Worm (Caenorhabditis elegans) whole organism, young adult: ENCODE data around the gene gei-8.
A peak's percentile ranks its signal among the peaks of the same experiment; 100 is the strongest.

Experiments used
- B0019.2 ChIP-seq: fragments of 200-800 bp; sonication (Bioruptor generic); conservative IDR thresholded peaks from 2 replicates; pipeline ENCODE4 v1.3.6; 2022; ENCODE audit warnings: missing genetic modification reagents, missing genetic modification characterization, missing compliant biosample characterization
- B0261.1 ChIP-seq: sonication (generic microtip); optimal IDR thresholded peaks from 2 replicates; lab custom pipeline; 2016; ENCODE audit warnings: mild to moderate bottlenecking, missing genetic modification characterization, moderate library complexity, missing compliant biosample characterization
- D2030.7 ChIP-seq: fragments of 200-800 bp; sonication (Bioruptor generic); IDR thresholded peaks from 2 replicates; pipeline ENCODE4 v1.3.6; 2022; ENCODE audit warnings: missing genetic modification reagents, missing genetic modification characterization, missing compliant biosample characterization
- F23B12.7 ChIP-seq: sonication (generic microtip); optimal IDR thresholded peaks from 2 replicates; lab custom pipeline; 2017; ENCODE audit warnings: missing genetic modification characterization, mild to moderate bottlenecking, missing compliant biosample characterization, antibody characterized with exemption, moderate library complexity; ENCODE audit not compliant: insufficient read depth
- F33H1.4 ChIP-seq: fragments of 200-800 bp; sonication (Bioruptor generic); IDR thresholded peaks from 2 replicates; pipeline ENCODE4 v1.3.6; 2022; ENCODE audit warnings: missing genetic modification reagents, missing genetic modification characterization, missing compliant biosample characterization
- F39B2.1 ChIP-seq: fragments of 200-800 bp; sonication (Bioruptor generic); IDR thresholded peaks from 2 replicates; pipeline ENCODE4 v1.3.6; 2022; ENCODE audit warnings: missing genetic modification reagents, missing genetic modification characterization, missing compliant biosample characterization
- F49E8.2 ChIP-seq: sonication (generic microtip); optimal IDR thresholded peaks from 3 replicates; lab custom pipeline; 2017; ENCODE audit warnings: missing genetic modification characterization, mild to moderate bottlenecking, missing compliant biosample characterization, antibody characterized with exemption, moderate library complexity; ENCODE audit not compliant: insufficient read depth
- F55B11.4 ChIP-seq: sonication (generic microtip); optimal IDR thresholded peaks from 2 replicates; lab custom pipeline; 2016; ENCODE audit warnings: missing compliant biosample characterization, missing genetic modification characterization, borderline replicate concordance; ENCODE audit not compliant: insufficient read depth
- F57C9.4 ChIP-seq: sonication (generic microtip); optimal IDR thresholded peaks from 2 replicates; lab custom pipeline; 2017; ENCODE audit warnings: mild to moderate bottlenecking, missing genetic modification characterization, missing compliant biosample characterization
- T07F8.4 ChIP-seq: sonication (generic microtip); optimal IDR thresholded peaks from 2 replicates; lab custom pipeline; 2016; ENCODE audit warnings: mild to moderate bottlenecking, missing genetic modification characterization, moderate library complexity, missing compliant biosample characterization
- T26A5.8 ChIP-seq: sonication (generic microtip); optimal IDR thresholded peaks from 2 replicates; lab custom pipeline; 2016; ENCODE audit warnings: missing genetic modification characterization, missing compliant biosample characterization
- Y79H2A.3 ChIP-seq: fragments of 200-800 bp; sonication (Bioruptor generic); conservative IDR thresholded peaks from 2 replicates; pipeline ENCODE4 v1.3.6; 2022; ENCODE audit warnings: missing genetic modification reagents, missing genetic modification characterization, missing compliant biosample characterization
- aptf-2 ChIP-seq: fragments of 200-800 bp; sonication (Bioruptor generic); conservative IDR thresholded peaks from 2 replicates; pipeline ENCODE4 v1.3.6; 2022; ENCODE audit warnings: missing genetic modification reagents, missing genetic modification characterization, missing compliant biosample characterization
- attf-3 ChIP-seq: fragments of 200-800 bp; sonication (Bioruptor generic); conservative IDR thresholded peaks from 2 replicates; pipeline ENCODE4 v1.3.6; 2022; ENCODE audit warnings: missing genetic modification reagents, missing genetic modification characterization, missing compliant biosample characterization
- attf-6 ChIP-seq: fragments of 200-800 bp; sonication (Bioruptor generic); IDR thresholded peaks from 2 replicates; pipeline ENCODE4 v1.3.6; 2022; ENCODE audit warnings: missing genetic modification reagents, missing genetic modification characterization, missing compliant biosample characterization
- bed-2 ChIP-seq: fragments of 200-800 bp; sonication (Bioruptor generic); IDR thresholded peaks from 2 replicates; pipeline ENCODE4 v1.3.6; 2022; ENCODE audit warnings: missing genetic modification reagents, missing genetic modification characterization, missing compliant biosample characterization
- die-1 ChIP-seq: sonication (generic microtip); optimal IDR thresholded peaks from 2 replicates; lab custom pipeline; 2016; ENCODE audit warnings: missing genotype, mild to moderate bottlenecking, missing genetic modification characterization, missing compliant biosample characterization
- dpl-1 ChIP-seq: fragments of 150-350 bp; optimal IDR thresholded peaks from 2 replicates; lab custom pipeline; 2014; ENCODE audit warnings: missing biosample characterization, missing genetic modification reagents, missing genetic modification characterization
- efl-1 ChIP-seq: fragments of 150-350 bp; optimal IDR thresholded peaks from 2 replicates; lab custom pipeline; 2014; ENCODE audit warnings: missing biosample characterization, missing genetic modification reagents, missing genetic modification characterization
- egl-44 ChIP-seq: fragments of 200-800 bp; sonication (Bioruptor generic); IDR thresholded peaks from 2 replicates; pipeline ENCODE4 v1.3.6; 2022; ENCODE audit warnings: missing genetic modification reagents, missing genetic modification characterization, missing compliant biosample characterization
- egrh-3 ChIP-seq: fragments of 200-800 bp; sonication (Bioruptor generic); IDR thresholded peaks from 2 replicates; pipeline ENCODE4 v1.3.6; 2022; ENCODE audit warnings: missing genetic modification reagents, missing genetic modification characterization, missing compliant biosample characterization
- him-1 ChIP-seq: sonication (generic microtip); optimal IDR thresholded peaks from 2 replicates; lab custom pipeline; 2016; ENCODE audit warnings: missing genotype, missing genetic modification reagents, missing genetic modification characterization, missing compliant biosample characterization
- hlh-12 ChIP-seq: sonication (generic microtip); optimal IDR thresholded peaks from 2 replicates; lab custom pipeline; 2016; ENCODE audit warnings: missing genetic modification characterization, missing compliant biosample characterization
- hmg-1.2 ChIP-seq: fragments of 200-800 bp; sonication (Bioruptor generic); IDR thresholded peaks from 2 replicates; pipeline ENCODE4 v1.3.6; 2022; ENCODE audit warnings: missing genetic modification reagents, missing genetic modification characterization, missing compliant biosample characterization
- hsf-1 ChIP-seq: fragments of 200-800 bp; sonication (Bioruptor generic); IDR thresholded peaks from 2 replicates; pipeline ENCODE4 v1.3.6; 2022; ENCODE audit warnings: missing genetic modification reagents, missing genetic modification characterization, missing compliant biosample characterization
- lin-26 ChIP-seq: fragments of 200-800 bp; sonication (Bioruptor generic); IDR thresholded peaks from 2 replicates; pipeline ENCODE4 v1.3.6; 2022; ENCODE audit warnings: missing genetic modification reagents, missing genetic modification characterization, missing compliant biosample characterization
- lin-35 ChIP-seq, 3 experiments: fragments of 150-350 bp in 2 of 3; sonication (generic microtip) in 1 of 3; optimal IDR thresholded peaks; 2 replicates each; lab custom pipeline; 2014 to 2018; ENCODE audit warnings: missing biosample characterization in 3 of 3, missing genetic modification characterization in 3 of 3, missing genetic modification reagents in 3 of 3
- lir-1 ChIP-seq: fragments of 200-800 bp; sonication (Bioruptor generic); conservative IDR thresholded peaks from 2 replicates; pipeline ENCODE4 v1.3.6; 2022; ENCODE audit warnings: missing genetic modification reagents, missing genetic modification characterization, missing compliant biosample characterization
- lsl-1 ChIP-seq: fragments of 200-800 bp; sonication (Bioruptor generic); optimal IDR thresholded peaks from 2 replicates; lab custom pipeline; 2018; ENCODE audit warnings: mild to moderate bottlenecking, missing genetic modification characterization, moderate library complexity, missing compliant biosample characterization
- madf-10 ChIP-seq: sonication (generic microtip); optimal IDR thresholded peaks from 2 replicates; lab custom pipeline; 2016; ENCODE audit warnings: mild to moderate bottlenecking, missing genetic modification characterization, missing compliant biosample characterization
- madf-6 ChIP-seq: fragments of 200-800 bp; sonication (Bioruptor generic); IDR thresholded peaks from 2 replicates; pipeline ENCODE4 v1.3.6; 2022; ENCODE audit warnings: missing genetic modification reagents, missing genetic modification characterization, missing compliant biosample characterization
- nfyb-1 ChIP-seq: fragments of 200-800 bp; sonication (Bioruptor generic); IDR thresholded peaks from 2 replicates; pipeline ENCODE4 v1.3.6; 2022; ENCODE audit warnings: missing genetic modification reagents, missing genetic modification characterization, missing compliant biosample characterization
- nhr-90 ChIP-seq: sonication (generic microtip); optimal IDR thresholded peaks from 2 replicates; lab custom pipeline; 2016; ENCODE audit warnings: missing genotype, mild to moderate bottlenecking, missing genetic modification characterization, missing compliant biosample characterization
- repo-1 ChIP-seq: sonication (generic microtip); optimal IDR thresholded peaks from 2 replicates; lab custom pipeline; 2017; ENCODE audit warnings: mild to moderate bottlenecking, missing genetic modification characterization, missing compliant biosample characterization
- snpc-1.1 ChIP-seq: sonication (generic microtip); optimal IDR thresholded peaks from 2 replicates; lab custom pipeline; 2017; ENCODE audit warnings: missing genetic modification characterization, mild to moderate bottlenecking, missing compliant biosample characterization, antibody characterized with exemption, moderate library complexity, missing genotype, missing genetic modification reagents; ENCODE audit not compliant: insufficient read depth
- snpc-3.4 ChIP-seq: sonication (generic microtip); optimal IDR thresholded peaks from 2 replicates; lab custom pipeline; 2017; ENCODE audit warnings: missing genetic modification characterization, mild to moderate bottlenecking, missing compliant biosample characterization, antibody characterized with exemption, moderate library complexity, missing genotype, missing genetic modification reagents
- snpc-4 ChIP-seq, 5 experiments: fragments of 150-350 bp in 1 of 5; sonication (generic microtip) in 4 of 5; optimal IDR thresholded peaks; 2 replicates each; lab custom pipeline; 2014 to 2018; ENCODE audit warnings: missing genetic modification characterization in 5 of 5, missing biosample characterization in 3 of 5, antibody characterized with exemption in 2 of 5, mild to moderate bottlenecking in 2 of 5, missing compliant biosample characterization in 2 of 5, missing genotype in 2 of 5, moderate library complexity in 2 of 5, missing genetic modification reagents in 1 of 5
- sptf-2 ChIP-seq: fragments of 200-800 bp; sonication (Bioruptor generic); optimal IDR thresholded peaks from 2 replicates; lab custom pipeline; 2018; ENCODE audit warnings: mild to moderate bottlenecking, missing genetic modification characterization, missing compliant biosample characterization
- tbp1 ChIP-seq: fragments of 200-800 bp; sonication (Bioruptor generic); optimal IDR thresholded peaks from 2 replicates; lab custom pipeline; 2018; ENCODE audit warnings: mild to moderate bottlenecking, missing genetic modification characterization, missing compliant biosample characterization
- tbx-9 ChIP-seq: sonication (generic microtip); optimal IDR thresholded peaks from 2 replicates; lab custom pipeline; 2016; ENCODE audit warnings: borderline replicate concordance, missing genetic modification characterization, inconsistent platforms, missing compliant biosample characterization
- tlf-1 ChIP-seq: fragments of 200-800 bp; sonication (Bioruptor generic); optimal IDR thresholded peaks from 2 replicates; lab custom pipeline; 2018; ENCODE audit warnings: mild to moderate bottlenecking, missing genetic modification characterization, missing compliant biosample characterization
- zim-3 ChIP-seq: sonication (generic microtip); optimal IDR thresholded peaks from 2 replicates; lab custom pipeline; 2017; ENCODE audit warnings: mild to moderate bottlenecking, missing genetic modification characterization, moderate library complexity, missing compliant biosample characterization
- ztf-18 ChIP-seq: sonication (generic microtip); optimal IDR thresholded peaks from 2 replicates; lab custom pipeline; 2016; ENCODE audit warnings: missing genotype, mild to moderate bottlenecking, missing genetic modification characterization, missing compliant biosample characterization
- ztf-26 ChIP-seq: sonication (generic microtip); optimal IDR thresholded peaks from 2 replicates; lab custom pipeline; 2017; ENCODE audit warnings: missing genetic modification characterization, missing compliant biosample characterization

gei-8 gene

ce11 chrIII:8080165-8080738, 40.8 kb downstream of the gei-8 start, which contains the start of the genes dcr-1 and apc-2:
dcr-1 (minus strand) TSS chrIII:8080281.
apc-2 (plus strand) TSS chrIII:8080629.
- TF ChIP-seq zim-3 (tag; lab: Kevin White, UChicago) (no peak), ztf-26 (tag; lab: Kevin White, UChicago) (no peak), egrh-3 (GFP tag; lab: Robert Waterston, UW) (no peak), lir-1 (no peak), hlh-12 (tag; lab: Kevin White, UChicago) (no peak), dpl-1 (peak; percentile 36), repo-1 (no peak), sptf-2 (no peak), D2030.7 (peak; percentile 32; the same call in 1 of the 2 replicates), madf-10 (tag; lab: Kevin White, UChicago) (no peak), F33H1.4 (GFP tag; lab: Robert Waterston, UW) (peak; percentile 63), T07F8.4 (tag; lab: Kevin White, UChicago) (no peak), Y79H2A.3 (GFP tag; lab: Robert Waterston, UW) (no peak), die-1 (tag; lab: Kevin White, UChicago) (no peak), B0261.1 (tag; lab: Kevin White, UChicago) (no peak), aptf-2 (GFP tag; lab: Robert Waterston, UW) (no peak), tbx-9 (tag; lab: Kevin White, UChicago) (no peak), nhr-90 (tag; lab: Kevin White, UChicago) (no peak), lsl-1 (GFP tag; lab: Kevin White, UChicago) (peak; percentile 68), madf-6 (GFP tag; lab: Robert Waterston, UW) (0 out of 2 replicates have a peak, but pooled peaks have one; percentile 35), T26A5.8 (tag; lab: Kevin White, UChicago) (no peak), F55B11.4 (tag; lab: Kevin White, UChicago) (no peak), bed-2 (GFP tag; lab: Robert Waterston, UW) (no peak), F57C9.4 (tag; lab: Kevin White, UChicago) (no peak), hsf-1 (no peak), efl-1 (peak; percentile 67), tlf-1 (GFP tag; lab: Kevin White, UChicago) (no peak)

- TF ChIP-seq ztf-18 (tag; lab: Kevin White, UChicago) (no peak), repo-1 (no peak), lin-35 (GFP tag; optimal IDR thresholded peaks at IDR 0.05; lab: Kevin White, UChicago) (no peak)
These were observed 43.9 kb downstream of the gei-8 start for ce11 chrIII:8077180-8077579.

- TF ChIP-seq snpc-4 (GFP tag; optimal IDR thresholded peaks at IDR 0.05; lab: Kevin White, UChicago) = peak; percentile 56
- TF ChIP-seq snpc-4 (tag; optimal IDR thresholded peaks at IDR 0.05; lab: Kevin White, UChicago) = peak in 3 of 4 experiments; percentile 86 to 88 (median 87)
- 0 out of 2 replicates have a peak, but pooled peaks have one; percentile 11 for TF ChIP-seq egl-44 (GFP tag; lab: Robert Waterston, UW)
- no peak for TF ChIP-seq ztf-26 (tag; lab: Kevin White, UChicago)
- TF ChIP-seq F39B2.1 (GFP tag; lab: Robert Waterston, UW) = no peak
- TF ChIP-seq B0019.2 (GFP tag; lab: Robert Waterston, UW) = 0 out of 2 replicates have a peak, but pooled peaks have one; percentile 14
- TF ChIP-seq hmg-1.2 = peak; percentile 39; the same call in 1 of the 2 replicates
- peak; percentile 72 for TF ChIP-seq B0261.1 (tag; lab: Kevin White, UChicago)
- peak; percentile 92 for TF ChIP-seq tbp1 (GFP tag; lab: Kevin White, UChicago)
- TF ChIP-seq F23B12.7 (tag; lab: Kevin White, UChicago) = peak; percentile 58
- 0 out of 2 replicates have a peak, but pooled peaks have one; percentile 70 for TF ChIP-seq nfyb-1 (GFP tag; lab: Robert Waterston, UW)
- TF ChIP-seq attf-3 = no peak
- peak; percentile 58 for TF ChIP-seq him-1 (tag; lab: Kevin White, UChicago)
- TF ChIP-seq F49E8.2 = peak; percentile 7
- peak; percentile 89 for TF ChIP-seq snpc-1.1
- no peak for TF ChIP-seq attf-6
- TF ChIP-seq snpc-3.4 = peak; percentile 76
- TF ChIP-seq lin-26 (GFP tag; lab: Robert Waterston, UW) = peak; percentile 76
These were observed 51.8 kb downstream of the gei-8 start for ce11 chrIII:8069206-8069605.
